Worm (Caenorhabditis elegans) whole organism, L1 larva: ENCODE measurements around the gene C56G2.22.

ENCODE experiments used
- C04F5.9 ChIP-seq: sonication (generic microtip); optimal IDR thresholded peaks from 2 replicates; lab custom pipeline; 2016; ENCODE audit warnings: missing genetic modification characterization, missing compliant biosample characterization
- C16A3.4 ChIP-seq: fragments of 150-350 bp; optimal IDR thresholded peaks from 2 replicates; lab custom pipeline; 2014; ENCODE audit warnings: missing biosample characterization, missing genetic modification characterization
- C34B4.2 ChIP-seq: sonication (generic microtip); optimal IDR thresholded peaks from 2 replicates; lab custom pipeline; 2017; ENCODE audit warnings: mild to moderate bottlenecking, missing genetic modification characterization, missing compliant biosample characterization
- aha-1 ChIP-seq: fragments of 150-350 bp; optimal IDR thresholded peaks from 2 replicates; lab custom pipeline; 2014; ENCODE audit warnings: missing biosample characterization, missing genetic modification characterization
- alr-1 ChIP-seq: fragments of 200-800 bp; sonication (Bioruptor generic); optimal IDR thresholded peaks from 2 replicates; lab custom pipeline; 2018; ENCODE audit warnings: borderline replicate concordance, mild to moderate bottlenecking, missing genetic modification characterization, missing compliant biosample characterization
- ama-1 ChIP-seq: fragments of 150-350 bp; optimal IDR thresholded peaks from 2 replicates; lab custom pipeline; 2014
- blmp-1 ChIP-seq: fragments of 150-350 bp; optimal IDR thresholded peaks from 2 replicates; lab custom pipeline; 2014; ENCODE audit warnings: missing biosample characterization, missing genetic modification characterization
- ceh-63 ChIP-seq: fragments of 200-800 bp; sonication (Bioruptor generic); optimal IDR thresholded peaks from 2 replicates; lab custom pipeline; 2018; ENCODE audit warnings: mild to moderate bottlenecking, missing genetic modification characterization, missing compliant biosample characterization
- ceh-8 ChIP-seq: fragments of 200-800 bp; sonication (Bioruptor generic); optimal IDR thresholded peaks from 2 replicates; lab custom pipeline; 2018; ENCODE audit warnings: mild to moderate bottlenecking, missing genetic modification characterization, moderate library complexity, missing compliant biosample characterization
- ceh-88 ChIP-seq: fragments of 200-800 bp; sonication (Bioruptor generic); IDR thresholded peaks from 2 replicates; pipeline ENCODE4 v1.3.6; 2022; ENCODE audit warnings: missing genetic modification characterization, missing compliant biosample characterization
- dsc-1 ChIP-seq: sonication (generic microtip); optimal IDR thresholded peaks from 2 replicates; lab custom pipeline; 2016; ENCODE audit warnings: mild to moderate bottlenecking, missing genetic modification characterization, missing compliant biosample characterization
- efl-1 ChIP-seq, 4 experiments: fragments of 150-350 bp; optimal IDR thresholded peaks in 3 of 4; peaks in 1 of 4; 1 replicate in 1 of 4; 2 replicates in 3 of 4; lab custom pipeline; 2014; ENCODE audit warnings: missing biosample characterization in 2 of 4, missing genetic modification characterization in 2 of 4, missing genetic modification reagents in 2 of 4
- egl-13 ChIP-seq: sonication (generic microtip); optimal IDR thresholded peaks from 2 replicates; lab custom pipeline; 2016; ENCODE audit warnings: missing genotype, missing genetic modification reagents, missing genetic modification characterization, missing compliant biosample characterization
- egl-27 ChIP-seq, 2 experiments: fragments of 150-350 bp in 1 of 2; sonication (generic microtip); optimal IDR thresholded peaks; 3 replicates each; lab custom pipeline; 2017 to 2018; ENCODE audit warnings: missing biosample characterization in 2 of 2, missing genetic modification characterization in 2 of 2, missing genetic modification reagents in 2 of 2
- elt-3 ChIP-seq, 6 experiments: fragments of 150-350 bp in 1 of 6; sonication (generic microtip); optimal IDR thresholded peaks; 2 replicates each; lab custom pipeline; 2017 to 2018; ENCODE audit warnings: missing biosample characterization in 6 of 6, missing genetic modification characterization in 6 of 6, inconsistent platforms in 1 of 6
- ets-5 ChIP-seq: fragments of 200-800 bp; sonication (Bioruptor generic); IDR thresholded peaks from 2 replicates; pipeline ENCODE4 v1.3.6; 2022; ENCODE audit warnings: missing genetic modification characterization, missing compliant biosample characterization
- fkh-10 ChIP-seq: sonication (generic microtip); optimal IDR thresholded peaks from 2 replicates; lab custom pipeline; 2017; ENCODE audit warnings: missing biosample characterization, missing genetic modification reagents, missing genetic modification characterization
- fkh-4 ChIP-seq: sonication (generic microtip); optimal IDR thresholded peaks from 2 replicates; lab custom pipeline; 2016; ENCODE audit warnings: missing compliant biosample characterization, missing genetic modification characterization, borderline replicate concordance
- fkh-8 ChIP-seq: sonication (generic microtip); optimal IDR thresholded peaks from 2 replicates; lab custom pipeline; 2016; ENCODE audit warnings: mild to moderate bottlenecking, missing genetic modification characterization, missing compliant biosample characterization
- fos-1 ChIP-seq: fragments of 150-350 bp; optimal IDR thresholded peaks from 2 replicates; lab custom pipeline; 2014; ENCODE audit warnings: missing biosample characterization, missing genetic modification characterization
- hpl-2 ChIP-seq: fragments of 150-350 bp; optimal IDR thresholded peaks from 2 replicates; lab custom pipeline; 2014; ENCODE audit warnings: missing biosample characterization, missing genetic modification reagents, missing genetic modification characterization
- irx-1 ChIP-seq: sonication (generic microtip); optimal IDR thresholded peaks from 2 replicates; lab custom pipeline; 2016; ENCODE audit warnings: missing genetic modification characterization, missing compliant biosample characterization
- isw-1 ChIP-seq: fragments of 200-800 bp; sonication (Bioruptor generic); IDR thresholded peaks from 2 replicates; pipeline ENCODE4 v1.3.6; 2022; ENCODE audit warnings: missing genetic modification characterization, missing compliant biosample characterization
- jun-1 ChIP-seq: fragments of 150-350 bp; optimal IDR thresholded peaks from 2 replicates; lab custom pipeline; 2014; ENCODE audit warnings: missing biosample characterization, missing genetic modification reagents, missing genetic modification characterization
- lin-14 ChIP-seq: fragments of 200-800 bp; sonication (Bioruptor generic); optimal IDR thresholded peaks from 2 replicates; lab custom pipeline; 2018; ENCODE audit warnings: mild to moderate bottlenecking, missing genetic modification characterization, moderate library complexity, missing compliant biosample characterization
- lin-15B ChIP-seq: fragments of 150-350 bp; sonication (generic microtip); optimal IDR thresholded peaks from 3 replicates; lab custom pipeline; 2014; ENCODE audit warnings: missing biosample characterization, missing genetic modification characterization
- lin-35 ChIP-seq, 2 experiments: fragments of 150-350 bp; optimal IDR thresholded peaks; 2 replicates each; lab custom pipeline; 2014; ENCODE audit warnings: missing biosample characterization in 2 of 2, missing genetic modification characterization in 2 of 2, missing genetic modification reagents in 2 of 2
- lin-39 ChIP-seq: fragments of 150-350 bp; optimal IDR thresholded peaks from 2 replicates; lab custom pipeline; 2014; ENCODE audit warnings: missing biosample characterization, missing genetic modification reagents, missing genetic modification characterization
- mab-9 ChIP-seq: fragments of 200-800 bp; sonication (Bioruptor generic); IDR thresholded peaks from 2 replicates; pipeline ENCODE4 v1.3.6; 2022; ENCODE audit warnings: missing genetic modification reagents, missing genetic modification characterization, missing compliant biosample characterization
- mdl-1 ChIP-seq, 2 experiments: fragments of 150-350 bp; optimal IDR thresholded peaks; 2 replicates each; lab custom pipeline; 2014 to 2017; ENCODE audit warnings: missing biosample characterization in 2 of 2, missing genetic modification characterization in 2 of 2, inconsistent platforms in 1 of 2
- mep-1 ChIP-seq: fragments of 150-350 bp; optimal IDR thresholded peaks from 2 replicates; lab custom pipeline; 2014; ENCODE audit warnings: missing biosample characterization, missing genetic modification characterization
- nhr-11 ChIP-seq: fragments of 150-350 bp; optimal IDR thresholded peaks from 2 replicates; lab custom pipeline; 2014; ENCODE audit warnings: missing biosample characterization, missing genetic modification characterization
- nhr-12 ChIP-seq: sonication (generic microtip); optimal IDR thresholded peaks from 2 replicates; lab custom pipeline; 2017; ENCODE audit warnings: missing biosample characterization, missing genetic modification characterization
- nhr-19 ChIP-seq: fragments of 200-800 bp; sonication (Bioruptor generic); conservative IDR thresholded peaks from 2 replicates; pipeline ENCODE4 v1.3.6; 2022; ENCODE audit warnings: missing genetic modification characterization, missing compliant biosample characterization
- nhr-28 ChIP-seq: fragments of 150-350 bp; optimal IDR thresholded peaks from 2 replicates; lab custom pipeline; 2014; ENCODE audit warnings: missing biosample characterization, missing genetic modification characterization
- nhr-47 ChIP-seq: sonication (generic microtip); optimal IDR thresholded peaks from 2 replicates; lab custom pipeline; 2016; ENCODE audit warnings: mild to moderate bottlenecking, missing genetic modification characterization, moderate library complexity, missing compliant biosample characterization
- pag-3 ChIP-seq: sonication (generic microtip); optimal IDR thresholded peaks from 2 replicates; lab custom pipeline; 2017; ENCODE audit warnings: missing genetic modification characterization, mild to moderate bottlenecking, missing compliant biosample characterization, antibody characterized with exemption, borderline replicate concordance; ENCODE audit not compliant: insufficient read depth
- pqm-1 ChIP-seq: sonication (generic microtip); optimal IDR thresholded peaks from 3 replicates; lab custom pipeline; 2017; ENCODE audit warnings: missing biosample characterization, missing genetic modification characterization
- rnt-1 ChIP-seq: sonication (generic microtip); optimal IDR thresholded peaks from 2 replicates; lab custom pipeline; 2016; ENCODE audit warnings: mild to moderate bottlenecking, missing genetic modification characterization, moderate library complexity, missing compliant biosample characterization
- snu-23 ChIP-seq: sonication (generic microtip); optimal IDR thresholded peaks from 2 replicates; lab custom pipeline; 2016; ENCODE audit warnings: missing genetic modification characterization, missing compliant biosample characterization
- sup-37 ChIP-seq: fragments of 200-800 bp; sonication (Bioruptor generic); optimal IDR thresholded peaks from 2 replicates; lab custom pipeline; 2018; ENCODE audit warnings: mild to moderate bottlenecking, missing genetic modification characterization, missing compliant biosample characterization
- tbx-2 ChIP-seq: sonication (generic microtip); optimal IDR thresholded peaks from 2 replicates; lab custom pipeline; 2016; ENCODE audit warnings: missing genetic modification characterization, missing compliant biosample characterization
- tlp-1 ChIP-seq: fragments of 150-350 bp; optimal IDR thresholded peaks from 2 replicates; lab custom pipeline; 2014; ENCODE audit warnings: missing biosample characterization, missing genetic modification characterization
- unc-30 ChIP-seq: sonication (generic microtip); optimal IDR thresholded peaks from 2 replicates; lab custom pipeline; 2017; ENCODE audit warnings: missing biosample characterization, missing genetic modification characterization
- unc-86 ChIP-seq: sonication (generic microtip); optimal IDR thresholded peaks from 2 replicates; lab custom pipeline; 2016; ENCODE audit warnings: missing genetic modification characterization, missing compliant biosample characterization
- xbp-1 ChIP-seq: sonication (generic microtip); optimal IDR thresholded peaks from 2 replicates; lab custom pipeline; 2016; ENCODE audit warnings: missing genetic modification characterization, missing compliant biosample characterization
- zag-1 ChIP-seq: fragments of 150-350 bp; optimal IDR thresholded peaks from 2 replicates; lab custom pipeline; 2014; ENCODE audit warnings: missing biosample characterization, missing genetic modification characterization
- ztf-4 ChIP-seq: fragments of 150-350 bp; optimal IDR thresholded peaks from 2 replicates; lab custom pipeline; 2014; ENCODE audit warnings: missing biosample characterization, missing genetic modification characterization

Gene C56G2.22

DNA sequence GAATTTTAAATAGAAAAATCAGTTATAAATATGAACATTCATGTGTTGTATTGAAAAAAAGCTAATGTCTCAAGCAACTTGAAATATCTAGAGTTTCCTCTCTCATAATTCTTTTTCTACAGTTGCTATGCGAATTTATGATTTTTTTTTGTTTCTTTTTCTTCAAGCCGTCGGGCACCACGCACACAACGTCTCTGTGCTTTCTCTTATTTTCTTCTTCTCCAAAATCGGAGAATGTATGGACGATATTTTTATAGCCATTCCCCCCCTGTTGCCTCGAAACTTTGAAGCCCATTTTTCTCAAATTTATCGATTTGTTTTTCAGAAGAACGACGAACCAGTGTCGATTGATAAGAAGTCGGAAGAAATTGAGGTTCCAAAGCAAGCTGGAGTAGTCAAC is 10.5 kb downstream of the C56G2.22 start:
- TF ChIP-seq mab-9 (GFP tag; lab: Robert Waterston, UW) (no peak), tbx-2 (tag; lab: Kevin White, UChicago) (no peak), mep-1 (tag; lab: Kevin White, UChicago) (no peak), egl-13 (tag; lab: Kevin White, UChicago) (no peak), unc-30 (tag; lab: Kevin White, UChicago) (no peak), irx-1 (no peak), fos-1 (tag; lab: Kevin White, UChicago) (no peak), pqm-1 (no peak), lin-15B (tag; lab: Kevin White, UChicago) (no peak), ama-1 (lab: Kevin White, UChicago) (no peak), lin-14 (GFP tag; lab: Kevin White, UChicago) (no peak), xbp-1 (tag; lab: Kevin White, UChicago) (no peak), ceh-8 (no peak)

- TF ChIP-seq aha-1 (tag; lab: Kevin White, UChicago) (no peak), nhr-11 (tag; lab: Kevin White, UChicago) (no peak), egl-27 (tag; optimal IDR thresholded peaks at IDR 0.05; lab: Kevin White, UChicago) (no peak), hpl-2 (no peak), nhr-19 (GFP tag; lab: Robert Waterston, UW) (no peak), nhr-12 (tag; lab: Kevin White, UChicago) (no peak), fkh-8 (tag; lab: Kevin White, UChicago) (no peak), C34B4.2 (no peak), snu-23 (peak; percentile 30), jun-1 (tag; lab: Kevin White, UChicago) (no peak), tlp-1 (no peak), dsc-1 (tag; lab: Kevin White, UChicago) (no peak), blmp-1 (peak; percentile 94), C16A3.4 (no peak), nhr-28 (tag; lab: Kevin White, UChicago) (no peak), alr-1 (tag; lab: Kevin White, UChicago) (no peak), unc-86 (tag; lab: Kevin White, UChicago) (no peak), ceh-88 (no peak), nhr-47 (tag; lab: Kevin White, UChicago) (no peak), efl-1 (optimal IDR thresholded peaks at IDR 0.05; lab: Kevin White, UChicago) (no peak), efl-1 (GFP tag; optimal IDR thresholded peaks at IDR 0.05 in 1 of 2; lab: Kevin White, UChicago) (peak in 1 of 2 experiments; percentile 6), pqm-1 (no peak), lin-14 (GFP tag; lab: Kevin White, UChicago) (peak; percentile 53), lin-39 (tag; lab: Kevin White, UChicago) (no peak), unc-30 (tag; lab: Kevin White, UChicago) (no peak), tbx-2 (tag; lab: Kevin White, UChicago) (no peak), zag-1 (no peak), elt-3 (tag; optimal IDR thresholded peaks at IDR 0.05; lab: Kevin White, UChicago) (peak in 2 of 6 experiments; percentile 15 to 17), fkh-10 (GFP tag; lab: Kevin White, UChicago) (no peak), ceh-63 (GFP tag; lab: Kevin White, UChicago) (no peak), rnt-1 (tag; lab: Kevin White, UChicago) (no peak)
Measured at ce11 chrIII:6358704-6359103, 12.5 kb downstream of the C56G2.22 start.

DNA sequence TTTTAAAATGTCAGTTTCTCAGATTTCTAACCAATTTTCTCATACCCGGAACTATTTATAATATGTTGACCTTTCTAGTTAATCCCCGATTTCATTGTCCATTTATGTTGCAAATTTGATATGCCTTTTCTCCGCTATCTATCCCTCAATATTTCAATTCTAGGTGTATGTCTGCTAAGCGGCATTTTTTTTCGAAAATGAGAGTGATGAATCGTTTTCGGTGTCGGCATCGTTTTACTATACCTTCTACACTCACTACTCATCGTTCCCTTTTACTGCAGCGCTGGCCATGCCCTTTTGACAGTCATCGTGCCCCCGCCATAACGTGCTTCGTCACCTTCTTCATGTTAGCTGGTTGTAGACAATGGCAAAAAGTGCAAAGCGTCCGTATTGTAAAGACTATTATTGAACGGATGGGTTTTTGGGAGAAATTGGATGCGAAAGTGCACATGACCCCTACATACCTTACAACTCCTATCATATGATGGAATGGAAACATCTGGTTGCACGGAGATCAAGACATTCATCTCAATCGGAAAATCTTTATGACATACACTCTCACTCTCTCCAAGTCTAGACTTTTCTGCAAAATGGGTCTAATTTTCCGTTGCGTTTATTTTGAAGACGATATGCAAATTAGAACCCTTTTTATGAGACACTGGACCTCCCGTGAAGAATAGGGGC is 13.1 kb downstream of the C56G2.22 start:
- TF ChIP-seq sup-37 (GFP tag; lab: Kevin White, UChicago) (no peak), blmp-1 (peak; percentile 83), lin-14 (GFP tag; lab: Kevin White, UChicago) (peak; percentile 21), C04F5.9 (tag; lab: Kevin White, UChicago) (no peak), efl-1 (optimal IDR thresholded peaks at IDR 0.05; lab: Kevin White, UChicago) (no peak), efl-1 (GFP tag; optimal IDR thresholded peaks at IDR 0.05 in 1 of 2; lab: Kevin White, UChicago) (peak in 1 of 2 experiments; percentile 82), nhr-19 (GFP tag; lab: Robert Waterston, UW) (0 out of 2 replicates have a peak, but pooled peaks have one; percentile 5), mdl-1 (tag; optimal IDR thresholded peaks at IDR 0.05; lab: Kevin White, UChicago) (peak in 1 of 2 experiments; percentile 16), lin-39 (tag; lab: Kevin White, UChicago) (no peak), fkh-4 (tag; lab: Kevin White, UChicago) (peak; percentile 27), aha-1 (tag; lab: Kevin White, UChicago) (no peak), hpl-2 (no peak), ztf-4 (tag; lab: Kevin White, UChicago) (no peak), lin-35 (GFP tag; optimal IDR thresholded peaks at IDR 0.05; lab: Kevin White, UChicago) (peak in 1 of 2 experiments; percentile 5), mab-9 (GFP tag; lab: Robert Waterston, UW) (no peak), isw-1 (GFP tag; lab: Robert Waterston, UW) (no peak), unc-86 (tag; lab: Kevin White, UChicago) (no peak), ets-5 (GFP tag; lab: Robert Waterston, UW) (no peak), pag-3 (tag; lab: Kevin White, UChicago) (peak; percentile 27)
